Fruit fly (Drosophila melanogaster) whole organism, embryonic: ENCODE data around the gene dpr15.

Source experiments
- ATbp ChIP-seq: fragments of 200-800 bp; sonication (Bioruptor generic); optimal IDR thresholded peaks from 2 replicates; lab custom pipeline; 2017; ENCODE audit warnings: missing biosample characterization, mild to moderate bottlenecking, missing genetic modification characterization, missing genetic modification reagents
- Adf1 ChIP-seq: fragments of 200-800 bp; sonication (Bioruptor generic); IDR thresholded peaks from 2 replicates; pipeline ENCODE4 v1.3.6; 2022; ENCODE audit warnings: missing biosample characterization, missing genetic modification characterization
- CG10209 ChIP-seq: fragments of 200-800 bp; sonication (Bioruptor generic); optimal IDR thresholded peaks from 3 replicates; lab custom pipeline; 2017; ENCODE audit warnings: missing biosample characterization, mild to moderate bottlenecking, missing genetic modification characterization, missing genetic modification reagents
- CG10959 ChIP-seq: fragments of 200-800 bp; sonication (Bioruptor generic); IDR thresholded peaks from 2 replicates; pipeline ENCODE4 v1.3.6; 2022; ENCODE audit warnings: missing biosample characterization, missing genetic modification characterization
- CG11456 ChIP-seq: fragments of 200-800 bp; sonication (Bioruptor generic); IDR thresholded peaks from 3 replicates; pipeline ENCODE4 v1.3.6; 2022; ENCODE audit warnings: missing biosample characterization, missing genetic modification characterization
- CG12299 ChIP-seq: fragments of 200-800 bp; sonication (Bioruptor generic); optimal IDR thresholded peaks from 2 replicates; lab custom pipeline; 2018; ENCODE audit warnings: missing biosample characterization, mild to moderate bottlenecking, missing genetic modification characterization
- CG1233 ChIP-seq: fragments of 200-800 bp; sonication (Bioruptor generic); optimal IDR thresholded peaks from 4 replicates; lab custom pipeline; 2018; ENCODE audit warnings: missing biosample characterization, mild to moderate bottlenecking, missing genetic modification characterization
- CG12769 ChIP-seq: fragments of 200-800 bp; sonication (Bioruptor generic); optimal IDR thresholded peaks from 2 replicates; lab custom pipeline; 2019; ENCODE audit warnings: missing biosample characterization, mild to moderate bottlenecking, missing genetic modification characterization, moderate library complexity
- CG14050 ChIP-seq: fragments of 200-800 bp; sonication (Bioruptor generic); IDR thresholded peaks from 3 replicates; pipeline ENCODE4 v1.3.6; 2022; ENCODE audit warnings: missing biosample characterization, missing genetic modification characterization
- CG15073 ChIP-seq: fragments of 200-800 bp; sonication (Bioruptor generic); optimal IDR thresholded peaks from 2 replicates; lab custom pipeline; 2016; ENCODE audit warnings: missing biosample characterization, missing genetic modification characterization
- CG1529 ChIP-seq: fragments of 200-800 bp; sonication (Bioruptor generic); optimal IDR thresholded peaks from 3 replicates; lab custom pipeline; 2018; ENCODE audit warnings: missing biosample characterization, missing genetic modification characterization
- CG17385 ChIP-seq: fragments of 200-800 bp; sonication (Bioruptor generic); optimal IDR thresholded peaks from 3 replicates; lab custom pipeline; 2018; ENCODE audit warnings: missing biosample characterization, mild to moderate bottlenecking, missing genetic modification characterization
- CG18476 ChIP-seq: fragments of 200-800 bp; sonication (Bioruptor generic); optimal IDR thresholded peaks from 2 replicates; lab custom pipeline; 2016; ENCODE audit warnings: missing biosample characterization, mild to moderate bottlenecking, missing genetic modification characterization
- CG18599 ChIP-seq: fragments of 200-800 bp; sonication (Bioruptor generic); optimal IDR thresholded peaks from 3 replicates; lab custom pipeline; 2017; ENCODE audit warnings: missing biosample characterization, missing genetic modification characterization, mild to moderate bottlenecking, moderate library complexity, missing genetic modification reagents
- CG34376 ChIP-seq: fragments of 200-800 bp; sonication (Bioruptor generic); optimal IDR thresholded peaks from 2 replicates; lab custom pipeline; 2018; ENCODE audit warnings: missing biosample characterization, mild to moderate bottlenecking, missing genetic modification characterization
- CG4328 ChIP-seq: fragments of 200-800 bp; sonication (Bioruptor generic); optimal IDR thresholded peaks from 3 replicates; lab custom pipeline; 2017; ENCODE audit warnings: missing biosample characterization, missing genetic modification reagents, missing genetic modification characterization
- CG4854 ChIP-seq: fragments of 200-800 bp; sonication (Bioruptor generic); optimal IDR thresholded peaks from 2 replicates; lab custom pipeline; 2016; ENCODE audit warnings: missing biosample characterization, missing genetic modification characterization, inconsistent platforms
- CG7357 ChIP-seq: fragments of 200-800 bp; sonication (Bioruptor generic); IDR thresholded peaks from 3 replicates; pipeline ENCODE4 v1.3.6; 2022; ENCODE audit warnings: missing biosample characterization, missing genetic modification characterization
- Camta ChIP-seq: fragments of 200-800 bp; sonication (Bioruptor generic); optimal IDR thresholded peaks from 2 replicates; lab custom pipeline; 2016; ENCODE audit warnings: missing biosample characterization, missing genetic modification characterization
- Dfd ChIP-seq, 2 experiments: fragments of >200 bp; optimal IDR thresholded peaks; 2 replicates each; lab custom pipeline; 2017; ENCODE audit warnings: missing biosample characterization in 2 of 2, missing genetic modification characterization in 2 of 2
- Dp ChIP-seq: fragments of 200-800 bp; sonication (Bioruptor generic); optimal IDR thresholded peaks from 2 replicates; lab custom pipeline; 2018; ENCODE audit warnings: missing biosample characterization, mild to moderate bottlenecking, missing genetic modification characterization, moderate library complexity
- Hand ChIP-seq: fragments of 200-800 bp; sonication (Bioruptor generic); optimal IDR thresholded peaks from 2 replicates; lab custom pipeline; 2017; ENCODE audit warnings: mild to moderate bottlenecking, missing biosample characterization, missing genetic modification reagents, missing genetic modification characterization
- Hmx ChIP-seq: fragments of 200-800 bp; sonication (Bioruptor generic); optimal IDR thresholded peaks from 2 replicates; lab custom pipeline; 2016; ENCODE audit warnings: missing biosample characterization, missing genetic modification characterization
- Kr ChIP-seq: fragments of 200-800 bp; sonication (Bioruptor generic); optimal IDR thresholded peaks from 2 replicates; lab custom pipeline; 2017; ENCODE audit warnings: missing biosample characterization, mild to moderate bottlenecking, missing genetic modification characterization
- Lim3 ChIP-seq: fragments of 200-800 bp; sonication (Bioruptor generic); IDR thresholded peaks from 2 replicates; pipeline ENCODE4 v1.3.6; 2022; ENCODE audit warnings: missing biosample characterization, missing genetic modification characterization
- Med ChIP-seq: fragments of 200-800 bp; sonication (Bioruptor generic); peaks from one replicate; lab custom pipeline; 2016; ENCODE audit warnings: missing biosample characterization, missing genetic modification characterization, mild to moderate bottlenecking, inconsistent platforms, moderate library complexity
- Mrtf ChIP-seq: fragments of 200-800 bp; sonication (Bioruptor generic); IDR thresholded peaks from 3 replicates; pipeline ENCODE4 v1.3.6; 2022; ENCODE audit warnings: missing biosample characterization, missing genetic modification characterization
- NfI ChIP-seq: fragments of 200-800 bp; sonication (Bioruptor generic); optimal IDR thresholded peaks from 3 replicates; lab custom pipeline; 2018; ENCODE audit warnings: missing biosample characterization, mild to moderate bottlenecking, missing genetic modification characterization, moderate library complexity
- Sox100B ChIP-seq: fragments of 200-800 bp; sonication (Bioruptor generic); optimal IDR thresholded peaks from 3 replicates; lab custom pipeline; 2018; ENCODE audit warnings: missing biosample characterization, mild to moderate bottlenecking, missing genetic modification characterization
- abd-A ChIP-seq: fragments of 200-800 bp; sonication (Bioruptor generic); optimal IDR thresholded peaks from 3 replicates; lab custom pipeline; 2019; ENCODE audit warnings: missing biosample characterization, mild to moderate bottlenecking, missing genetic modification characterization, moderate library complexity
- aop ChIP-seq: fragments of 200-800 bp; sonication (Bioruptor generic); IDR thresholded peaks from 2 replicates; pipeline ENCODE4 v1.3.6; 2022; ENCODE audit warnings: missing biosample characterization, missing genetic modification characterization
- bbx ChIP-seq: fragments of 200-800 bp; sonication (Bioruptor generic); IDR thresholded peaks from 2 replicates; pipeline ENCODE4 v1.3.6; 2022; ENCODE audit warnings: missing biosample characterization, missing genetic modification characterization; ENCODE audit not compliant: partially characterized antibody
- bcd ChIP-seq: fragments of 200-800 bp; sonication (Bioruptor generic); optimal IDR thresholded peaks from 2 replicates; lab custom pipeline; 2017; ENCODE audit warnings: missing biosample characterization, mild to moderate bottlenecking, missing genetic modification characterization
- chif ChIP-seq, 2 experiments: fragments of 200-800 bp; sonication (Bioruptor generic); optimal IDR thresholded peaks; 3 replicates each; lab custom pipeline; 2016; ENCODE audit warnings: missing biosample characterization in 2 of 2, missing genetic modification characterization in 2 of 2
- dmrt99B ChIP-seq: fragments of 200-800 bp; sonication (Bioruptor generic); optimal IDR thresholded peaks from 2 replicates; lab custom pipeline; 2018; ENCODE audit warnings: missing biosample characterization, mild to moderate bottlenecking, missing genetic modification characterization, moderate library complexity
- dysf ChIP-seq: fragments of 200-800 bp; sonication (Bioruptor generic); IDR thresholded peaks from 3 replicates; pipeline ENCODE4 v1.3.6; 2022; ENCODE audit warnings: missing biosample characterization, missing genetic modification characterization
- gce ChIP-seq: fragments of 200-800 bp; sonication (Bioruptor generic); IDR thresholded peaks from 3 replicates; pipeline ENCODE4 v1.3.6; 2022; ENCODE audit warnings: missing biosample characterization, missing genetic modification characterization
- gt ChIP-seq: fragments of 200-800 bp; sonication (Bioruptor generic); IDR thresholded peaks from 2 replicates; pipeline ENCODE4 v1.3.6; 2022; ENCODE audit warnings: missing biosample characterization, missing genetic modification characterization
- jumu ChIP-seq: fragments of 200-800 bp; sonication (Bioruptor generic); optimal IDR thresholded peaks from 3 replicates; lab custom pipeline; 2016; ENCODE audit warnings: missing biosample characterization, missing genetic modification characterization
- ken ChIP-seq: fragments of 200-800 bp; sonication (Bioruptor generic); IDR thresholded peaks from 3 replicates; pipeline ENCODE4 v1.3.6; 2022; ENCODE audit warnings: missing biosample characterization, missing genetic modification characterization
- maf-S ChIP-seq: fragments of 200-800 bp; sonication (Bioruptor generic); optimal IDR thresholded peaks from 2 replicates; lab custom pipeline; 2016; ENCODE audit warnings: missing biosample characterization, missing genetic modification characterization
- nerfin-2 ChIP-seq: fragments of 200-800 bp; sonication (Bioruptor generic); IDR thresholded peaks from 2 replicates; pipeline ENCODE4 v1.3.6; 2022; ENCODE audit warnings: missing biosample characterization, missing genetic modification characterization; ENCODE audit not compliant: partially characterized antibody
- nmo ChIP-seq: fragments of 200-800 bp; sonication (Bioruptor generic); optimal IDR thresholded peaks from 2 replicates; lab custom pipeline; 2018; ENCODE audit warnings: missing biosample characterization, mild to moderate bottlenecking, missing genetic modification characterization, moderate library complexity
- org-1 ChIP-seq: fragments of 200-800 bp; sonication (Bioruptor generic); optimal IDR thresholded peaks from 2 replicates; lab custom pipeline; 2017; ENCODE audit warnings: missing biosample characterization, missing genetic modification characterization
- pita ChIP-seq: fragments of 200-800 bp; sonication (Bioruptor generic); optimal IDR thresholded peaks from 2 replicates; lab custom pipeline; 2017; ENCODE audit warnings: missing biosample characterization, mild to moderate bottlenecking, missing genetic modification characterization
- ro ChIP-seq: fragments of 200-800 bp; sonication (Bioruptor generic); IDR thresholded peaks from 2 replicates; pipeline ENCODE4 v1.3.6; 2022; ENCODE audit warnings: missing biosample characterization, missing genetic modification characterization
- sc ChIP-seq, 3 experiments: fragments of >200 bp in 2 of 3; fragments of 200-800 bp in 1 of 3; sonication (Bioruptor generic) in 1 of 3; optimal IDR thresholded peaks; 2 replicates in 2 of 3; 3 replicates in 1 of 3; lab custom pipeline; 2017; ENCODE audit warnings: mild to moderate bottlenecking in 1 of 3, missing biosample characterization in 1 of 3, missing genetic modification characterization in 1 of 3, missing genetic modification reagents in 1 of 3
- slp2 ChIP-seq: fragments of 200-800 bp; sonication (Bioruptor generic); optimal IDR thresholded peaks from 2 replicates; lab custom pipeline; 2016; ENCODE audit warnings: missing biosample characterization, missing genetic modification characterization
- toy ChIP-seq: fragments of 200-800 bp; sonication (Bioruptor generic); IDR thresholded peaks from 2 replicates; pipeline ENCODE4 v1.3.6; 2022; ENCODE audit warnings: missing biosample characterization, missing genetic modification characterization
- twi ChIP-seq: fragments of 200-800 bp; optimal IDR thresholded peaks from 2 replicates; lab custom pipeline; 2019; ENCODE audit warnings: missing biosample characterization, mild to moderate bottlenecking, missing genetic modification characterization, moderate library complexity

Gene dpr15

dm6 chr3R:12121161-12121560 lies 37.2 kb downstream of the dpr15 start (continued):
- TF ChIP-seq twi (tag; lab: Kevin White, UChicago) (peak; percentile 60), slp2 (GFP tag; lab: Kevin White, UChicago) (peak; percentile 87), Lim3 (GFP tag; lab: Robert Waterston, UW) (peak; percentile 88), CG10209 (peak; percentile 88), CG12769 (peak; percentile 67), CG17385 (GFP tag; lab: Kevin White, UChicago) (peak; percentile 68), aop (GFP tag; lab: Robert Waterston, UW) (peak; percentile 94), sc (optimal IDR thresholded peaks at IDR 0.05; lab: Kevin White, UChicago) (no peak), sc (GFP tag; optimal IDR thresholded peaks at IDR 0.05; lab: Kevin White, UChicago) (peak; percentile 77), CG15073 (peak; percentile 31), Mrtf (GFP tag; lab: Robert Waterston, UW) (peak; percentile 91), CG18599 (GFP tag; lab: Kevin White, UChicago) (peak; percentile 78), pita (GFP tag; lab: Kevin White, UChicago) (no peak), Hmx (peak; percentile 66), CG7357 (GFP tag; lab: Robert Waterston, UW) (peak; percentile 63; the same call in 2 of the 3 replicates), CG1529 (GFP tag; lab: Kevin White, UChicago) (peak; percentile 71), bbx (GFP tag; lab: Robert Waterston, UW) (peak; percentile 50), NfI (GFP tag; lab: Kevin White, UChicago) (peak; percentile 95), CG1233 (GFP tag; lab: Kevin White, UChicago) (peak; percentile 90), toy (GFP tag; lab: Robert Waterston, UW) (peak; percentile 87), ro (GFP tag; lab: Robert Waterston, UW) (peak; percentile 90), chif (GFP tag; optimal IDR thresholded peaks at IDR 0.05; lab: Kevin White, UChicago) (peak; percentile 85 to 93), CG4328 (GFP tag; lab: Kevin White, UChicago) (peak; percentile 88), CG11456 (GFP tag; lab: Robert Waterston, UW) (peak; percentile 99), Med (GFP tag; lab: Kevin White, UChicago) (peak; percentile 99), CG12299 (tag; lab: Kevin White, UChicago) (peak; percentile 46), gt (GFP tag; lab: Robert Waterston, UW) (peak; percentile 92), ken (peak; percentile 98), Camta (GFP tag; lab: Kevin White, UChicago) (peak; percentile 89), ATbp (GFP tag; lab: Kevin White, UChicago) (peak; percentile 88), gce (GFP tag; lab: Robert Waterston, UW) (peak; percentile 91), dmrt99B (peak; percentile 60), CG14050 (GFP tag; lab: Robert Waterston, UW) (peak; percentile 86), abd-A (tag; lab: Kevin White, UChicago) (peak; percentile 82), maf-S (GFP tag; lab: Kevin White, UChicago) (peak; percentile 94), dysf (GFP tag; lab: Robert Waterston, UW) (peak; percentile 93), CG34376 (GFP tag; lab: Kevin White, UChicago) (peak; percentile 82), org-1 (GFP tag; lab: Kevin White, UChicago) (peak; percentile 82), CG4854 (GFP tag; lab: Kevin White, UChicago) (peak; percentile 85), Hand (GFP tag; lab: Kevin White, UChicago) (no peak), Adf1 (GFP tag; lab: Robert Waterston, UW) (peak; percentile 69), Kr (no peak), nerfin-2 (no peak), Dfd (GFP tag; optimal IDR thresholded peaks at IDR 0.05; lab: Kevin White, UChicago) (peak in 1 of 2 experiments; percentile 17), nmo (peak; percentile 83), jumu (GFP tag; lab: Kevin White, UChicago) (peak; percentile 93), Dp (GFP tag; lab: Kevin White, UChicago) (no peak), CG18476 (GFP tag; lab: Kevin White, UChicago) (peak; percentile 56), CG10959 (GFP tag; lab: Robert Waterston, UW) (peak; percentile 87), Sox100B (GFP tag; lab: Kevin White, UChicago) (peak; percentile 68), bcd (GFP tag; lab: Kevin White, UChicago) (peak; percentile 94)
